Fruit fly (Drosophila melanogaster) whole organism, wandering third instar larva: Measurements from ENCODE around the gene Nepl15.

Experiments
- Abd-B ChIP-seq: fragments of >200 bp; optimal IDR thresholded peaks from 2 replicates; lab custom pipeline; 2017; ENCODE audit warnings: missing biosample characterization, missing genetic modification characterization
- CG32264 ChIP-seq: fragments of 200-800 bp; sonication (Bioruptor generic); optimal IDR thresholded peaks from 2 replicates; lab custom pipeline; 2016; ENCODE audit warnings: missing biosample characterization, missing genetic modification characterization
- CG9705 ChIP-seq: fragments of 200-800 bp; sonication (Bioruptor generic); optimal IDR thresholded peaks from 2 replicates; lab custom pipeline; 2018; ENCODE audit warnings: missing biosample characterization, mild to moderate bottlenecking, missing genetic modification characterization
- CrebA ChIP-seq: fragments of 200-800 bp; sonication (Bioruptor generic); optimal IDR thresholded peaks from 2 replicates; lab custom pipeline; 2016; ENCODE audit warnings: missing biosample characterization, mild to moderate bottlenecking, missing genetic modification characterization, borderline replicate concordance
- Dif ChIP-seq: fragments of 200-275, 200-300 bp; sonication (Bioruptor generic); optimal IDR thresholded peaks from 2 replicates; lab custom pipeline; 2018; ENCODE audit warnings: missing biosample characterization, missing genetic modification characterization; ENCODE audit not compliant: partially characterized antibody
- GATAd ChIP-seq: sonication (Bioruptor generic); optimal IDR thresholded peaks from 2 replicates; lab custom pipeline; 2016; ENCODE audit warnings: missing biosample characterization, missing genetic modification characterization
- HLH106 ChIP-seq: fragments of 200-800 bp; optimal IDR thresholded peaks from 3 replicates; lab custom pipeline; 2019; ENCODE audit warnings: missing biosample characterization, mild to moderate bottlenecking, missing genetic modification characterization, moderate library complexity
- Hnf4 ChIP-seq: fragments of 200-800 bp; sonication (Bioruptor generic); optimal IDR thresholded peaks from 2 replicates; lab custom pipeline; 2016; ENCODE audit warnings: missing biosample characterization, mild to moderate bottlenecking, missing genetic modification characterization
- Hr78 ChIP-seq: fragments of >200 bp; optimal IDR thresholded peaks from 2 replicates; lab custom pipeline; 2017; ENCODE audit warnings: missing biosample characterization, missing genetic modification characterization
- Hr83 ChIP-seq: fragments of 200-300 bp; sonication (Bioruptor generic); optimal IDR thresholded peaks from 2 replicates; lab custom pipeline; 2016; ENCODE audit warnings: missing biosample characterization, mild to moderate bottlenecking, missing genetic modification characterization, moderate library complexity; ENCODE audit not compliant: poor library complexity, severe bottlenecking
- Jra ChIP-seq: sonication (Bioruptor generic); optimal IDR thresholded peaks from 2 replicates; lab custom pipeline; 2016; ENCODE audit warnings: missing biosample characterization, missing genetic modification characterization
- Mio ChIP-seq: sonication (Bioruptor generic); optimal IDR thresholded peaks from 2 replicates; lab custom pipeline; 2016; ENCODE audit warnings: missing biosample characterization, missing genetic modification characterization
- Myc ChIP-seq: fragments of >200 bp; optimal IDR thresholded peaks from 2 replicates; lab custom pipeline; 2017
- N ChIP-seq: fragments of >200 bp; optimal IDR thresholded peaks from 2 replicates; lab custom pipeline; 2018; ENCODE audit warnings: missing biosample characterization, missing external identifiers, missing genetic modification characterization
- OdsH ChIP-seq: fragments of 200-800 bp; sonication (Bioruptor generic); optimal IDR thresholded peaks from 2 replicates; lab custom pipeline; 2016; ENCODE audit warnings: missing biosample characterization, mild to moderate bottlenecking, missing genetic modification characterization
- Rel ChIP-seq, 2 experiments: fragments of 200-800 bp; sonication (Bioruptor generic) in 1 of 2; optimal IDR thresholded peaks; 2 replicates in 1 of 2; 3 replicates in 1 of 2; lab custom pipeline; 2016 to 2019; ENCODE audit warnings: mild to moderate bottlenecking in 2 of 2, missing biosample characterization in 2 of 2, missing genetic modification characterization in 2 of 2, moderate library complexity in 1 of 2
- Sp1 ChIP-seq: fragments of 200-800 bp; sonication (Bioruptor generic); optimal IDR thresholded peaks from 3 replicates; lab custom pipeline; 2019; ENCODE audit warnings: missing biosample characterization, mild to moderate bottlenecking, missing genetic modification characterization, moderate library complexity
- br ChIP-seq: fragments of 200-800 bp; sonication (Bioruptor generic); optimal IDR thresholded peaks from 2 replicates; lab custom pipeline; 2016; ENCODE audit warnings: missing biosample characterization, missing genetic modification characterization
- brk ChIP-seq: fragments of 200-800 bp; sonication (Bioruptor generic); optimal IDR thresholded peaks from 2 replicates; lab custom pipeline; 2016; ENCODE audit warnings: missing biosample characterization, mild to moderate bottlenecking, missing genetic modification characterization
- dl ChIP-seq, 2 experiments: fragments of 175-275, 200-275 bp in 1 of 2; fragments of 200-275 bp in 1 of 2; sonication (Bioruptor generic); optimal IDR thresholded peaks; lab custom pipeline; 2018; ENCODE audit warnings: mild to moderate bottlenecking in 2 of 2, missing biosample characterization in 2 of 2, missing genetic modification characterization in 2 of 2, moderate library complexity in 2 of 2; ENCODE audit not compliant: partially characterized antibody in 2 of 2, insufficient read depth in 1 of 2
- dmrt93B ChIP-seq: fragments of 200-800 bp; sonication (Bioruptor generic); optimal IDR thresholded peaks from 2 replicates; lab custom pipeline; 2018; ENCODE audit warnings: missing biosample characterization, mild to moderate bottlenecking, missing genetic modification characterization
- dsf ChIP-seq: sonication (Bioruptor generic); optimal IDR thresholded peaks from 2 replicates; lab custom pipeline; 2016; ENCODE audit warnings: missing biosample characterization, missing genetic modification characterization, borderline replicate concordance
- ey ChIP-seq: fragments of 200-800 bp; sonication (Bioruptor generic); optimal IDR thresholded peaks from 2 replicates; lab custom pipeline; 2016; ENCODE audit warnings: missing biosample characterization, missing genetic modification characterization
- foxo ChIP-seq, 2 experiments: fragments of 200-800 bp; sonication (Bioruptor generic); optimal IDR thresholded peaks; 2 replicates in 1 of 2; 3 replicates in 1 of 2; lab custom pipeline; 2016 to 2017; ENCODE audit warnings: missing biosample characterization in 2 of 2, missing genetic modification characterization in 2 of 2
- fru ChIP-seq: fragments of 200-800 bp; sonication (Bioruptor generic); optimal IDR thresholded peaks from 3 replicates; lab custom pipeline; 2016; ENCODE audit warnings: missing biosample characterization, mild to moderate bottlenecking, missing genetic modification characterization
- h ChIP-seq: fragments of 200-800 bp; sonication (Bioruptor generic); optimal IDR thresholded peaks from 3 replicates; lab custom pipeline; 2016; ENCODE audit warnings: missing biosample characterization, mild to moderate bottlenecking, missing genetic modification characterization
- jim ChIP-seq: fragments of 175-275, 200-325 bp; sonication (Bioruptor generic); optimal IDR thresholded peaks from 2 replicates; lab custom pipeline; 2016; ENCODE audit warnings: missing biosample characterization, mild to moderate bottlenecking, missing genetic modification characterization
- lola ChIP-seq: fragments of >200 bp; optimal IDR thresholded peaks from 2 replicates; lab custom pipeline; 2017; ENCODE audit warnings: missing biosample characterization, missing genetic modification characterization
- pan ChIP-seq: fragments of >200 bp; optimal IDR thresholded peaks from 2 replicates; lab custom pipeline; 2017
- psq ChIP-seq: fragments of 200-800 bp; sonication (Bioruptor generic); optimal IDR thresholded peaks from 3 replicates; lab custom pipeline; 2017; ENCODE audit warnings: missing biosample characterization, mild to moderate bottlenecking, missing genetic modification characterization, moderate library complexity
- rgr ChIP-seq: fragments of 200-800 bp; sonication (Bioruptor generic); optimal IDR thresholded peaks from 3 replicates; lab custom pipeline; 2016; ENCODE audit warnings: missing biosample characterization, mild to moderate bottlenecking, missing genetic modification characterization
- sage ChIP-seq: fragments of 200-800 bp; sonication (Bioruptor generic); optimal IDR thresholded peaks from 2 replicates; lab custom pipeline; 2016; ENCODE audit warnings: missing biosample characterization, mild to moderate bottlenecking, missing genetic modification characterization
- sv ChIP-seq: fragments of 200-800 bp; sonication (Bioruptor generic); optimal IDR thresholded peaks from 3 replicates; lab custom pipeline; 2016; ENCODE audit warnings: missing biosample characterization, missing genetic modification characterization
- tai ChIP-seq: sonication (Bioruptor generic); optimal IDR thresholded peaks from 2 replicates; lab custom pipeline; 2016; ENCODE audit warnings: missing biosample characterization, missing genetic modification characterization
- usp ChIP-seq: fragments of >200 bp; optimal IDR thresholded peaks from 2 replicates; lab custom pipeline; 2017; ENCODE audit warnings: missing biosample characterization, missing genetic modification characterization
- woc ChIP-seq: sonication (Bioruptor generic); optimal IDR thresholded peaks from 2 replicates; lab custom pipeline; 2016; ENCODE audit warnings: missing biosample characterization, mild to moderate bottlenecking, missing genetic modification characterization

Gene Nepl15

DNA sequence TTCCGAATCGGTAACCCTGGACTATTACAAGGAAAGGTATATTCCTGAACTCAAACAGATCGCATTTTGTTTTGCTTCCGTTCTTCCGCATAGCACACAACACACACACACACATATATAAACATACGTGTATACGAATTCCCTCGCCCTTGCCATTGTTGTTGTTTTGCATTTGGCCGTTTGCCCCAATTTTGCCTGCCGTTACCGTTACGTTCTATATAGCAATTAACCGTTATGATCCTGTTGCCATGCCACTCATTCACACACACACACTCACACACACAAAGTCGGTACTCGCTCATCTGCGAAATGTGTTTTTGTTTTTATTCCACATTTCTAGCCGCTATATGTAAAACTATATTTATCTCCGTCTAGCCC, 38.5 kb downstream of the Nepl15 start:
- TF ChIP-seq CG9705 (no peak), CG32264 (no peak), psq (no peak), h (no peak), Sp1 (GFP tag; lab: Kevin White, UChicago) (no peak), OdsH (no peak), Abd-B (GFP tag; lab: Kevin White, UChicago) (no peak), pan (lab: Kevin White, UChicago) (no peak), CrebA (GFP tag; lab: Kevin White, UChicago) (no peak), dsf (GFP tag; lab: Kevin White, UChicago) (no peak), lola (GFP tag; lab: Kevin White, UChicago) (no peak), brk (GFP tag; lab: Kevin White, UChicago) (no peak), Jra (GFP tag; lab: Kevin White, UChicago) (no peak), usp (GFP tag; lab: Kevin White, UChicago) (no peak), Mio (GFP tag; lab: Kevin White, UChicago) (no peak), N (GFP tag; lab: Kevin White, UChicago) (no peak), rgr (no peak), foxo (GFP tag; optimal IDR thresholded peaks at IDR 0.05; lab: Kevin White, UChicago) (no peak)
- TF ChIP-seq, all 38 proteins: peak for 0

DNA sequence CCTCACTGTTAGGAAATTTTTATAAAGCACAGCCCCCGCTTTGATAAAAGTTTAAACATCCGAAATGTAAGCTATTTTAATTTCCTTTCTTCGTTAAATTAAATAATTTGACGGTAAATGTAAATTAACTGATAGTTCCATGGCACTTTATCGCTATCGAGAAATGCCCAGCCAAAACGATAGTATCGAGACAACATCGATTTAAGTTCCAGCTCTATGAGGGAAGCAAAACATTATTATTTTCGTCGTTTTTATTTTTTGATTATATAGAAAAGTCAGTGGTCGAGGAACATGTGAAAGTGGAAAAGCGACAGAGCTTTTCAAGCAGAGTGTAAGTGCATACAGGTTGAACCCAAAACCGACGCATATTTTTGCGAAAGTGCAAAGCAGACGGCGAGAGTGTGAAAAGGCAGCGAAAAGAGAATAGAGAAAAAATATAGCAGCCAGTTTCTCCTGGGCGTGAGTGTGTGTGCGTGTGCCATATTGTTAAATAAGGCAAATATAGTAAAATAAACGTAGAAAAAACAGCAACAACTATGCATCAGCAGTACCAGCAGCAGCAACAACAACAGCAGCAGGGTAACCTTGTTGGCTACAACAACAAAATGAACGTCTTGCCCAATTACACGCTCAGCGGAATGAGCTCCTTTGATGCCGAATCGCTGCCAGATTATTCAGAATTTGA, 39.1 kb downstream of the Nepl15 start, which contains the start of gene CG45049:
Gene CG45049, plus strand, starts transcription at position 197 of the 685 bp plus-strand sequence.
- no peak for TF ChIP-seq pan (lab: Kevin White, UChicago)
- no peak for TF ChIP-seq Jra (GFP tag; lab: Kevin White, UChicago)
- TF ChIP-seq GATAd (GFP tag; lab: Kevin White, UChicago), result no peak
- peak; percentile 61 for TF ChIP-seq psq
- TF ChIP-seq Hnf4 (GFP tag; lab: Kevin White, UChicago), result peak; percentile 30
- peak; percentile 49 for TF ChIP-seq sage (GFP tag; lab: Kevin White, UChicago)
- no peak for TF ChIP-seq CG32264
- TF ChIP-seq Dif, result no peak
- no peak for TF ChIP-seq dsf (GFP tag; lab: Kevin White, UChicago)
- TF ChIP-seq dl (GFP tag; optimal IDR thresholded peaks at IDR 0.05; lab: Kevin White, UChicago; ENCODE audit: insufficient read depth in 1 of 2, partially characterized antibody in 2 of 2), result no peak
- TF ChIP-seq woc (GFP tag; lab: Kevin White, UChicago), result peak; percentile 48
- peak; percentile 7 for TF ChIP-seq br (GFP tag; lab: Kevin White, UChicago)
- no peak for TF ChIP-seq fru (GFP tag; lab: Kevin White, UChicago)
- TF ChIP-seq sv (GFP tag; lab: Kevin White, UChicago), result no peak
- TF ChIP-seq h, result peak; percentile 10
- no peak for TF ChIP-seq CG9705

DNA sequence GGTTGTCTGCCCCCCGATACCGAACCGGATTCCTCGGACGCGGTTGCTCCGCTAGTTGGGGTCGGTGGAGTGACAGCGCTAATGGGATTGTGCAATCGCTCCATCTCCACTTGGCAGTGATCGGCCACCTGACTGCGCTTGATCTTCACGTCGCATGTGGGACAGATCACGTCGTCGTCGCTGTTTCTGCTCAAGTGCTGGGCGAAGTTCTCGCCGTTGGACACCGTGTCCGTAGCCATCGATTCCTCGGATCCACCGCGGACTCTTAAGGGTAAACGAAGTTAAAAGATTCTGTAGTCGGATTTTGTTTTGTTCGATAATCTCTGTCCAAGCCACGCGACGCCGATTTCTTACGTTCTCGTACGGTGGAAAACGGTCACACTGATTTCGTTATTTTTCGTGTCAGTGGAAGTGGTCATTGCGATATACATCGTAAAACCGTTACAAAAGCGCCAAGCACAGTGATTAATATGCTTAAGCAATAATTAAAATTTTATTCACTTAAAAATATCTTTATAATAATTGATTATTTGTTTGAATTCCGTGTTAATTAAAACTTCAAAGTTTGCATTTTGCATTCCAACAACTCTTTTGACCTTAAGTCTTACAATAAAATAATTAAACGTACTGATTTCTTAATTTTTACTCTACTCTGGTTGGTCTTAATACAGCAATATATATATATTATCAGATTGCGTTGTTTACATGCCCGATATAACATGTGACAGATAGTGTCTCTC, 39.8 kb downstream of the Nepl15 start, which contains the start of gene RNF220:
Gene RNF220, minus strand, starts transcription at position 384 of the 740 bp plus-strand sequence.
- TF ChIP-seq Myc (lab: Kevin White, UChicago) (peak; percentile 32), HLH106 (tag; lab: Kevin White, UChicago) (peak; percentile 30), sage (GFP tag; lab: Kevin White, UChicago) (no peak), fru (GFP tag; lab: Kevin White, UChicago) (peak; percentile 15)

DNA sequence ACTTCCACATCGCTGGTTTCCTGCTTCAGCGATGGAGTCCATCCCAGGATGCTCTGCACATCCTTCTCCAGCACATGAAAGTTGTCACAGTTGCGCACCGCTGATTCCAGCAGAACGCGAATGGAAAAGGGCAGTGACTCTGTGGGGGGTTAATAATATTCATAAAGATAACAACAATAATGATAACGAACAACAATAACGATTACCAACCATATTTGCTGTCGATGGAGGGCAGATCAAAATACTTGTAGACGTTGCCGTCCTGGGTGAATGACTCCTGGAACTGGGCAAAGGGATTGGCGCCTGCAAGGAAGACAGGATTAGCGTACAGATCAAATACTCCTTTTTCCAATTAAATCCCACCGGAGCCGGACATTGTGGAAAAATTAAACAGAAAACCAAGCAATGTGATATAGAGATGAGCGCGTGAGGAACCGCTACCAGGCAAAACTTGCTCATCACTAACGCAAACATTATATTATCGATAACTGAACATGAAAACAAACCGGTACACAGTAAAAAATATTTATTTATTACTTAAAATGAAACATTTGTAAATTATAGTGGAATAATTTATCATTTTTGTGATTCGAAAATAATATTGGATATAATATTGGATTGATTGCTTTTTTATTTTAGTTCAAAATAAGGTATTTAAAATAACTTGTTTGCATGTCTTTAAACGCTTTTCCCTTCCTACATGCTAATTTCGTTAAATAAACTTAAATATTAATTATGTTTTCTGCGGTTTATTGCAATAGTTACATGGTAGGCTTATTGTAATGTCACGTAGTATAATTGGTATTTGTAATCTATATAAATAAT, 41.6 kb downstream of the Nepl15 start, which contains the start of gene Irp-1A:
Gene Irp-1A, minus strand, starts transcription at position 439 of the 825 bp plus-strand sequence.
- TF ChIP-seq Rel (GFP tag; optimal IDR thresholded peaks at IDR 0.05; lab: Kevin White, UChicago) (no peak), Rel (tag; optimal IDR thresholded peaks at IDR 0.05; lab: Kevin White, UChicago) (peak; percentile 37), Hr83 (GFP tag; lab: Kevin White, UChicago) (peak; percentile 80), CrebA (GFP tag; lab: Kevin White, UChicago) (no peak), usp (GFP tag; lab: Kevin White, UChicago) (no peak), fru (GFP tag; lab: Kevin White, UChicago) (peak; percentile 51), Sp1 (GFP tag; lab: Kevin White, UChicago) (peak; percentile 75), sv (GFP tag; lab: Kevin White, UChicago) (peak; percentile 55), HLH106 (tag; lab: Kevin White, UChicago) (peak; percentile 68), ey (peak; percentile 23), lola (GFP tag; lab: Kevin White, UChicago) (no peak), dl (GFP tag; optimal IDR thresholded peaks at IDR 0.05; lab: Kevin White, UChicago; ENCODE audit: insufficient read depth in 1 of 2, partially characterized antibody in 2 of 2) (no peak), Myc (lab: Kevin White, UChicago) (peak; percentile 26), h (peak; percentile 54), tai (GFP tag; lab: Kevin White, UChicago) (no peak), Abd-B (GFP tag; lab: Kevin White, UChicago) (no peak), woc (GFP tag; lab: Kevin White, UChicago) (peak; percentile 63), dmrt93B (peak; percentile 3), jim (GFP tag; lab: Kevin White, UChicago) (no peak), Mio (GFP tag; lab: Kevin White, UChicago) (no peak), brk (GFP tag; lab: Kevin White, UChicago) (no peak), Hnf4 (GFP tag; lab: Kevin White, UChicago) (no peak), psq (peak; percentile 62), Dif (no peak), Hr78 (GFP tag; lab: Kevin White, UChicago) (no peak), N (GFP tag; lab: Kevin White, UChicago) (no peak)
